Worm (Caenorhabditis elegans) whole organism, midembryonic: ENCODE results near the gene F59A7.14.

Experiments
- ref-1 ChIP-seq: fragments of 200-800 bp; sonication (Bioruptor generic); conservative IDR thresholded peaks from 2 replicates; pipeline ENCODE4 v1.3.6; 2022; ENCODE audit warnings: missing genetic modification reagents, missing genetic modification characterization, missing compliant biosample characterization
- ztf-29 ChIP-seq: fragments of 200-800 bp; sonication (Bioruptor generic); IDR thresholded peaks from 2 replicates; pipeline ENCODE4 v1.3.6; 2022; ENCODE audit warnings: missing genetic modification reagents, missing genetic modification characterization, missing compliant biosample characterization

DNA sequence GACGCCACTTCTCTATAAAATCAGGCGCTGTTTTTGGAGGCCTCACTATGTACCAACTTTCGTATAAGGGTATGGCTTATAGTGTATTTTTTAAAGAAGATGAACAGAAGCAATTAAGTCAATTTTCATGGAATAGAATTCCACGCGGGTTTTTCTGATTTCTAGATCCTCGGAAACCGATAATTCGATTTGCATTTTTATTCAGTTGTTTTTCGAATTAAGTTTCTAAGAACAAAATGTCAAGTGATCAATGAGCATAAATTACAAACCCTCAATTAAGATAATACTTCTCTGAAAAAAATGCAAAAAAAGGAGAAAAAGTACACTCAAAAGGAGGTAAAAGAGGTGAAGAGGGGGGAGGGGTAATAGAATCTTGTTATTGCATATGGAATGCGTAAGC lies 2.5 kb downstream of the F59A7.14 start:
- no peak for TF ChIP-seq ref-1 (GFP tag; lab: Robert Waterston, UW)
- TF ChIP-seq ztf-29: no peak
